Worm (Caenorhabditis elegans) whole organism, L2 larva: Measurements from ENCODE around the gene F08F8.7.

Experiments used
- ZK546.5 ChIP-seq: sonication (generic microtip); optimal IDR thresholded peaks from 2 replicates; lab custom pipeline; 2017; ENCODE audit warnings: missing biosample characterization, missing genetic modification characterization
- aly-2 ChIP-seq: fragments of 150-350 bp; optimal IDR thresholded peaks from 2 replicates; lab custom pipeline; 2014; ENCODE audit warnings: missing biosample characterization, missing genetic modification characterization
- ceh-82 ChIP-seq: fragments of 150-350 bp; optimal IDR thresholded peaks from 2 replicates; lab custom pipeline; 2014; ENCODE audit warnings: missing biosample characterization, missing genetic modification characterization
- egl-27 ChIP-seq: sonication (generic microtip); optimal IDR thresholded peaks from 3 replicates; lab custom pipeline; 2017; ENCODE audit warnings: missing biosample characterization, missing genetic modification reagents, missing genetic modification characterization
- elt-1 ChIP-seq: fragments of 150-350 bp; optimal IDR thresholded peaks from 2 replicates; lab custom pipeline; 2014; ENCODE audit warnings: missing biosample characterization, missing genetic modification characterization
- lin-13 ChIP-seq: fragments of 150-350 bp; optimal IDR thresholded peaks from 2 replicates; lab custom pipeline; 2014; ENCODE audit warnings: missing biosample characterization, missing genetic modification reagents, missing genetic modification characterization
- lin-39 ChIP-seq: fragments of 150-350 bp; optimal IDR thresholded peaks from 2 replicates; lab custom pipeline; 2014; ENCODE audit warnings: missing biosample characterization, missing genetic modification reagents, missing genetic modification characterization
- nhr-23 ChIP-seq: fragments of 150-350 bp; optimal IDR thresholded peaks from 2 replicates; lab custom pipeline; 2014; ENCODE audit warnings: missing biosample characterization, missing genetic modification reagents, missing genetic modification characterization
- nhr-237 ChIP-seq: fragments of 150-350 bp; optimal IDR thresholded peaks from 2 replicates; lab custom pipeline; 2014; ENCODE audit warnings: missing biosample characterization, missing genetic modification characterization

DNA sequence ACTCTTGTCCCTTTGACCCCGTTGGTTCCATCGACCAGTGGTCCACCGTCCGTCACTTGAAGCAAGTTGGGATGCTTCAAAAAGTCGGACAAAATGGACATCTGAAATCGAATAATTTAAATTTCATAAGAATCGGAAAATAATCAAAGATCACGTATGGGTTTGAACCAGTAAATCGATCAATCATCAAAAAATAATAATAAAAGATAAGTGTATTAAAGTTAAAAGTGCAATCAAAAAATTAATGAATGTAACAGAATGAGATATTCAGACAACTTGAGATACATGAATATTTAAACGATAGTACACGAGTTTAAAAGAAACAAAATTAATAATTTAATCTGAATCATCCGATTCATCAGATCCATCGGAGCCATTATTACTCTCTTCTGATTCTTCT is 32.0 kb upstream of the F08F8.7 start, which contains the start of gene T20B12.7:
- TF ChIP-seq ceh-82 (tag; lab: Kevin White, UChicago) = no peak
- no peak for TF ChIP-seq lin-13 (GFP tag; lab: Kevin White, UChicago)
- TF ChIP-seq ZK546.5 (tag; lab: Kevin White, UChicago) = no peak
- TF ChIP-seq elt-1 (tag; lab: Kevin White, UChicago) = no peak
- TF ChIP-seq aly-2 = no peak
- no peak for TF ChIP-seq nhr-237 (tag; lab: Kevin White, UChicago)
- TF ChIP-seq nhr-23 = no peak
- TF ChIP-seq egl-27 (tag; lab: Kevin White, UChicago) = no peak
- TF ChIP-seq lin-39 (tag; lab: Kevin White, UChicago) = no peak
